Worm (Caenorhabditis elegans): ENCODE results near the gene smcr-8.

The smcr-8 gene

DNA sequence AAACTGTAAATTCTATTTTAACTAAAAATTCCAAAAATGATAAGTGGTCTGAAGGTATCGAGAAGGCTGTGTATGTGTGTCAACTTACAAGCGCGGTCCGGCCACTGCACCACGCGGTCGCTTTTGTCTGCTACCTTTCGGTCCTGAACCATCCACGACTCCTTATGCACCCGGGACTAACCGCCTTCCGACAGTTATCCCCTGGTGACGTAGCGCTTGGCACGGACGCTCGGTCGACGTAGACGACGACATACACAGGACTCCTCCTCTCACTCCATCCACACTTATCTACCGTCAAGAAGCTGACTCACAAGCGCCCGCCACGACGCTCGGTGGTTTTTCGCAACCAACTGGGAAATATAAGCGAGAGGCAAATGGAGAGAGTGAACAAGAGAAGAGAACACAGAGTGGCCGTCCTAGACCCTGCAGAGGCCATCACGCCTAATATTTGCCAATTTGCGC lies 32.2 kb downstream of the smcr-8 start (continued):
- TF ChIP-seq egl-44 (GFP tag; IDR thresholded peaks at IDR 0.05) = peak; percentile 69; the same call in 1 of the 2 replicates
- TF ChIP-seq F23B12.7 (tag; optimal IDR thresholded peaks at IDR 0.05; ENCODE audit: insufficient read depth) = peak; percentile 19
- TF ChIP-seq Y79H2A.3 (GFP tag; conservative IDR thresholded peaks at IDR 0.05) = 0 out of 2 replicates have a peak, but pooled peaks have one; percentile 22
- peak; percentile 48 for TF ChIP-seq die-1 (tag; optimal IDR thresholded peaks at IDR 0.05)
- TF ChIP-seq attf-5 (GFP tag; optimal IDR thresholded peaks at IDR 0.05) = peak; percentile 71
- TF ChIP-seq B0019.2 (GFP tag; conservative IDR thresholded peaks at IDR 0.05) = peak; percentile 60; the same call in 1 of the 2 replicates
- TF ChIP-seq let-526 (GFP tag; IDR thresholded peaks at IDR 0.05) = peak; percentile 59; the same call in 1 of the 2 replicates
- 0 out of 2 replicates have a peak, but pooled peaks have one; percentile 14 for TF ChIP-seq bed-2 (GFP tag; IDR thresholded peaks at IDR 0.05)
- peak; percentile 70 for TF ChIP-seq ceh-27 (GFP tag; optimal IDR thresholded peaks at IDR 0.05)
- peak; percentile 84; the same call in 1 of the 2 replicates for TF ChIP-seq Y56A3A.18 (GFP tag; IDR thresholded peaks at IDR 0.05)
- 0 out of 2 replicates have a peak, but pooled peaks have one; percentile 27 for TF ChIP-seq madf-8 (GFP tag; conservative IDR thresholded peaks at IDR 0.05)
- TF ChIP-seq hmg-1.2 (GFP tag; IDR thresholded peaks at IDR 0.05) = peak; percentile 80
- TF ChIP-seq sea-2 (GFP tag; IDR thresholded peaks at IDR 0.05) = peak; percentile 84
- 0 out of 2 replicates have a peak, but pooled peaks have one; percentile 49 for TF ChIP-seq ceh-40 (GFP tag; IDR thresholded peaks at IDR 0.05)
- peak; percentile 55 for TF ChIP-seq ets-4 (GFP tag; optimal IDR thresholded peaks at IDR 0.05)
- peak; percentile 50 for TF ChIP-seq F22D6.2 (tag; optimal IDR thresholded peaks at IDR 0.05)
- peak; percentile 91 for TF ChIP-seq lin-40 (tag; optimal IDR thresholded peaks at IDR 0.05)
- peak; percentile 23; the same call in 1 of the 2 replicates for TF ChIP-seq ztf-6 (GFP tag; IDR thresholded peaks at IDR 0.05)
- TF ChIP-seq Y95B8A.8 (GFP tag; IDR thresholded peaks at IDR 0.05) = 0 out of 2 replicates have a peak, but pooled peaks have one; percentile 73
- peak; percentile 1 for TF ChIP-seq zim-3 (tag; optimal IDR thresholded peaks at IDR 0.05)
- peak; percentile 83 for TF ChIP-seq F52B5.7 (tag; optimal IDR thresholded peaks at IDR 0.05)
- TF ChIP-seq F37B4.10 (GFP tag; IDR thresholded peaks at IDR 0.05) = peak; percentile 72; the same call in 1 of the 2 replicates
- peak; percentile 87 for TF ChIP-seq ztf-18 (tag; optimal IDR thresholded peaks at IDR 0.05)
- TF ChIP-seq somi-1 (GFP tag; optimal IDR thresholded peaks at IDR 0.05) = peak; percentile 55
- peak; percentile 96 for TF ChIP-seq zfh-2 (GFP tag; conservative IDR thresholded peaks at IDR 0.05)
- peak; percentile 72; the same call in 1 of the 2 replicates for TF ChIP-seq C06A6.2 (GFP tag; conservative IDR thresholded peaks at IDR 0.05)
- TF ChIP-seq nhr-120 (GFP tag; IDR thresholded peaks at IDR 0.05) = 0 out of 2 replicates have a peak, but pooled peaks have one; percentile 19
- peak; percentile 68 for TF ChIP-seq ceh-79 (tag; optimal IDR thresholded peaks at IDR 0.05)
- TF ChIP-seq repo-1 (tag; optimal IDR thresholded peaks at IDR 0.05) = peak; percentile 90
- TF ChIP-seq F33H1.4 (GFP tag; IDR thresholded peaks at IDR 0.05) = peak; percentile 71
- TF ChIP-seq tbp1 (GFP tag; optimal IDR thresholded peaks at IDR 0.05) = peak; percentile 85
- TF ChIP-seq snpc-4 (GFP tag; optimal IDR thresholded peaks at IDR 0.05) = peak; percentile 46
- peak in 1 of 4 experiments; percentile 64 for TF ChIP-seq snpc-4 (tag; optimal IDR thresholded peaks at IDR 0.05)
- peak; percentile 9 for TF ChIP-seq F49E8.2 (tag; optimal IDR thresholded peaks at IDR 0.05; ENCODE audit: insufficient read depth)
- peak; percentile 84 for TF ChIP-seq mcd-1 (GFP tag; IDR thresholded peaks at IDR 0.05)
- peak; percentile 44 for TF ChIP-seq sptf-2 (GFP tag; optimal IDR thresholded peaks at IDR 0.05)
- peak; percentile 46 for TF ChIP-seq athp-1 (tag; optimal IDR thresholded peaks at IDR 0.05)
- TF ChIP-seq F10E7.11 (tag; optimal IDR thresholded peaks at IDR 0.05) = peak; percentile 67
- peak; percentile 79 for TF ChIP-seq chd-7 (tag; optimal IDR thresholded peaks at IDR 0.05)
- peak; percentile 84 for TF ChIP-seq egrh-3 (GFP tag; IDR thresholded peaks at IDR 0.05)
- TF ChIP-seq F57C9.4 (tag; optimal IDR thresholded peaks at IDR 0.05) = peak; percentile 21
- 0 out of 2 replicates have a peak, but pooled peaks have one; percentile 61 for TF ChIP-seq ztf-28 (GFP tag; IDR thresholded peaks at IDR 0.05)
- TF ChIP-seq him-1 (tag; optimal IDR thresholded peaks at IDR 0.05) = peak; percentile 55
- TF ChIP-seq rcor-1 (GFP tag; IDR thresholded peaks at IDR 0.05) = peak; percentile 93
- TF ChIP-seq madf-10 (tag; optimal IDR thresholded peaks at IDR 0.05) = peak; percentile 71
- TF ChIP-seq B0261.1 (tag; optimal IDR thresholded peaks at IDR 0.05) = peak; percentile 79
- peak; percentile 8 for TF ChIP-seq hlh-12 (tag; optimal IDR thresholded peaks at IDR 0.05)
- peak; percentile 64 for TF ChIP-seq fkh-3 (tag; optimal IDR thresholded peaks at IDR 0.05)

All from whole organism, young adult.